Worm (Caenorhabditis elegans) whole organism, L1 larva: ENCODE data around the gene aagr-1.

Experiments
- C04F5.9 ChIP-seq: sonication (generic microtip); optimal IDR thresholded peaks from 2 replicates; lab custom pipeline; 2016; ENCODE audit warnings: missing genetic modification characterization, missing compliant biosample characterization
- C16A3.4 ChIP-seq: fragments of 150-350 bp; optimal IDR thresholded peaks from 2 replicates; lab custom pipeline; 2014; ENCODE audit warnings: missing biosample characterization, missing genetic modification characterization
- C34B4.2 ChIP-seq: sonication (generic microtip); optimal IDR thresholded peaks from 2 replicates; lab custom pipeline; 2017; ENCODE audit warnings: mild to moderate bottlenecking, missing genetic modification characterization, missing compliant biosample characterization
- F16B12.6 ChIP-seq: fragments of 150-350 bp; optimal IDR thresholded peaks from 2 replicates; lab custom pipeline; 2014; ENCODE audit warnings: missing biosample characterization, missing genetic modification characterization
- aly-2 ChIP-seq: fragments of 150-350 bp; optimal IDR thresholded peaks from 2 replicates; lab custom pipeline; 2014; ENCODE audit warnings: missing biosample characterization, missing genetic modification characterization
- ceh-8 ChIP-seq: fragments of 200-800 bp; sonication (Bioruptor generic); optimal IDR thresholded peaks from 2 replicates; lab custom pipeline; 2018; ENCODE audit warnings: mild to moderate bottlenecking, missing genetic modification characterization, moderate library complexity, missing compliant biosample characterization
- ceh-88 ChIP-seq: fragments of 200-800 bp; sonication (Bioruptor generic); IDR thresholded peaks from 2 replicates; pipeline ENCODE4 v1.3.6; 2022; ENCODE audit warnings: missing genetic modification characterization, missing compliant biosample characterization
- ceh-90 ChIP-seq: sonication (generic microtip); optimal IDR thresholded peaks from 2 replicates; lab custom pipeline; 2016; ENCODE audit warnings: missing genetic modification characterization, missing compliant biosample characterization
- dsc-1 ChIP-seq: sonication (generic microtip); optimal IDR thresholded peaks from 2 replicates; lab custom pipeline; 2016; ENCODE audit warnings: mild to moderate bottlenecking, missing genetic modification characterization, missing compliant biosample characterization
- efl-3 ChIP-seq: fragments of 200-800 bp; sonication (Bioruptor generic); optimal IDR thresholded peaks from 2 replicates; lab custom pipeline; 2018; ENCODE audit warnings: mild to moderate bottlenecking, missing genetic modification characterization, missing compliant biosample characterization
- egl-13 ChIP-seq: sonication (generic microtip); optimal IDR thresholded peaks from 2 replicates; lab custom pipeline; 2016; ENCODE audit warnings: missing genotype, missing genetic modification reagents, missing genetic modification characterization, missing compliant biosample characterization
- egl-27 ChIP-seq, 2 experiments: fragments of 150-350 bp in 1 of 2; sonication (generic microtip); optimal IDR thresholded peaks; 3 replicates each; lab custom pipeline; 2017 to 2018; ENCODE audit warnings: missing biosample characterization in 2 of 2, missing genetic modification characterization in 2 of 2, missing genetic modification reagents in 2 of 2
- elt-2 ChIP-seq: sonication (generic microtip); optimal IDR thresholded peaks from 2 replicates; lab custom pipeline; 2016; ENCODE audit warnings: missing genetic modification characterization, mild to moderate bottlenecking, inconsistent platforms, missing compliant biosample characterization, missing genetic modification reagents
- ets-5 ChIP-seq: fragments of 200-800 bp; sonication (Bioruptor generic); IDR thresholded peaks from 2 replicates; pipeline ENCODE4 v1.3.6; 2022; ENCODE audit warnings: missing genetic modification characterization, missing compliant biosample characterization
- fkh-10 ChIP-seq: sonication (generic microtip); optimal IDR thresholded peaks from 2 replicates; lab custom pipeline; 2017; ENCODE audit warnings: missing biosample characterization, missing genetic modification reagents, missing genetic modification characterization
- fkh-4 ChIP-seq: sonication (generic microtip); optimal IDR thresholded peaks from 2 replicates; lab custom pipeline; 2016; ENCODE audit warnings: missing compliant biosample characterization, missing genetic modification characterization, borderline replicate concordance
- grh-1 ChIP-seq: fragments of 200-800 bp; sonication (Bioruptor generic); IDR thresholded peaks from 2 replicates; pipeline ENCODE4 v1.3.6; 2022; ENCODE audit warnings: missing genetic modification reagents, missing genetic modification characterization, missing compliant biosample characterization
- hpl-2 ChIP-seq: fragments of 150-350 bp; optimal IDR thresholded peaks from 2 replicates; lab custom pipeline; 2014; ENCODE audit warnings: missing biosample characterization, missing genetic modification reagents, missing genetic modification characterization
- isw-1 ChIP-seq: fragments of 200-800 bp; sonication (Bioruptor generic); IDR thresholded peaks from 2 replicates; pipeline ENCODE4 v1.3.6; 2022; ENCODE audit warnings: missing genetic modification characterization, missing compliant biosample characterization
- jun-1 ChIP-seq: fragments of 150-350 bp; optimal IDR thresholded peaks from 2 replicates; lab custom pipeline; 2014; ENCODE audit warnings: missing biosample characterization, missing genetic modification reagents, missing genetic modification characterization
- lin-13 ChIP-seq: fragments of 150-350 bp; optimal IDR thresholded peaks from 2 replicates; lab custom pipeline; 2014; ENCODE audit warnings: missing biosample characterization, missing genetic modification reagents, missing genetic modification characterization
- lin-15B ChIP-seq: fragments of 150-350 bp; sonication (generic microtip); optimal IDR thresholded peaks from 3 replicates; lab custom pipeline; 2014; ENCODE audit warnings: missing biosample characterization, missing genetic modification characterization
- lin-35 ChIP-seq, 2 experiments: fragments of 150-350 bp; optimal IDR thresholded peaks; 2 replicates each; lab custom pipeline; 2014; ENCODE audit warnings: missing biosample characterization in 2 of 2, missing genetic modification characterization in 2 of 2, missing genetic modification reagents in 2 of 2
- lin-39 ChIP-seq: fragments of 150-350 bp; optimal IDR thresholded peaks from 2 replicates; lab custom pipeline; 2014; ENCODE audit warnings: missing biosample characterization, missing genetic modification reagents, missing genetic modification characterization
- mab-9 ChIP-seq: fragments of 200-800 bp; sonication (Bioruptor generic); IDR thresholded peaks from 2 replicates; pipeline ENCODE4 v1.3.6; 2022; ENCODE audit warnings: missing genetic modification reagents, missing genetic modification characterization, missing compliant biosample characterization
- nhr-11 ChIP-seq: fragments of 150-350 bp; optimal IDR thresholded peaks from 2 replicates; lab custom pipeline; 2014; ENCODE audit warnings: missing biosample characterization, missing genetic modification characterization
- nhr-12 ChIP-seq: sonication (generic microtip); optimal IDR thresholded peaks from 2 replicates; lab custom pipeline; 2017; ENCODE audit warnings: missing biosample characterization, missing genetic modification characterization
- nhr-20 ChIP-seq: sonication (generic microtip); optimal IDR thresholded peaks from 2 replicates; lab custom pipeline; 2016; ENCODE audit warnings: mild to moderate bottlenecking, missing genetic modification characterization, missing compliant biosample characterization
- nhr-28 ChIP-seq: fragments of 150-350 bp; optimal IDR thresholded peaks from 2 replicates; lab custom pipeline; 2014; ENCODE audit warnings: missing biosample characterization, missing genetic modification characterization
- nhr-47 ChIP-seq: sonication (generic microtip); optimal IDR thresholded peaks from 2 replicates; lab custom pipeline; 2016; ENCODE audit warnings: mild to moderate bottlenecking, missing genetic modification characterization, moderate library complexity, missing compliant biosample characterization
- nhr-71 ChIP-seq: sonication (generic microtip); optimal IDR thresholded peaks from 2 replicates; lab custom pipeline; 2016; ENCODE audit warnings: mild to moderate bottlenecking, missing genetic modification characterization, moderate library complexity, missing compliant biosample characterization
- nhr-85 ChIP-seq: sonication (generic microtip); peaks from one replicate; lab custom pipeline; 2016; ENCODE audit warnings: missing genetic modification characterization, inconsistent platforms, missing compliant biosample characterization
- pax-3 ChIP-seq: fragments of 200-800 bp; sonication (Bioruptor generic); optimal IDR thresholded peaks from 2 replicates; lab custom pipeline; 2018; ENCODE audit warnings: mild to moderate bottlenecking, missing genetic modification characterization, moderate library complexity, missing compliant biosample characterization
- pqm-1 ChIP-seq: sonication (generic microtip); optimal IDR thresholded peaks from 3 replicates; lab custom pipeline; 2017; ENCODE audit warnings: missing biosample characterization, missing genetic modification characterization
- rnt-1 ChIP-seq: sonication (generic microtip); optimal IDR thresholded peaks from 2 replicates; lab custom pipeline; 2016; ENCODE audit warnings: mild to moderate bottlenecking, missing genetic modification characterization, moderate library complexity, missing compliant biosample characterization
- skn-1 ChIP-seq: fragments of 150-350 bp; optimal IDR thresholded peaks from 2 replicates; lab custom pipeline; 2014; ENCODE audit warnings: missing biosample characterization, missing genetic modification characterization
- snpc-4 ChIP-seq: fragments of 150-350 bp; optimal IDR thresholded peaks from 2 replicates; lab custom pipeline; 2014; ENCODE audit warnings: missing biosample characterization, missing genetic modification characterization
- swsn-7 ChIP-seq: sonication (generic microtip); optimal IDR thresholded peaks from 2 replicates; lab custom pipeline; 2016; ENCODE audit warnings: missing genetic modification characterization, missing compliant biosample characterization
- tbx-2 ChIP-seq: sonication (generic microtip); optimal IDR thresholded peaks from 2 replicates; lab custom pipeline; 2016; ENCODE audit warnings: missing genetic modification characterization, missing compliant biosample characterization
- unc-30 ChIP-seq: sonication (generic microtip); optimal IDR thresholded peaks from 2 replicates; lab custom pipeline; 2017; ENCODE audit warnings: missing biosample characterization, missing genetic modification characterization
- unc-62 ChIP-seq: fragments of 150-350 bp; optimal IDR thresholded peaks from 2 replicates; lab custom pipeline; 2014; ENCODE audit warnings: missing biosample characterization, missing genetic modification reagents, missing genetic modification characterization
- unc-86 ChIP-seq: sonication (generic microtip); optimal IDR thresholded peaks from 2 replicates; lab custom pipeline; 2016; ENCODE audit warnings: missing genetic modification characterization, missing compliant biosample characterization
- vab-15 ChIP-seq: sonication (generic microtip); optimal IDR thresholded peaks from 2 replicates; lab custom pipeline; 2017; ENCODE audit warnings: missing genotype, mild to moderate bottlenecking, missing genetic modification characterization, missing compliant biosample characterization
- zag-1 ChIP-seq: fragments of 150-350 bp; optimal IDR thresholded peaks from 2 replicates; lab custom pipeline; 2014; ENCODE audit warnings: missing biosample characterization, missing genetic modification characterization
- zip-4 ChIP-seq: fragments of 200-800 bp; sonication (Bioruptor generic); optimal IDR thresholded peaks from 2 replicates; lab custom pipeline; 2018; ENCODE audit warnings: mild to moderate bottlenecking, missing genetic modification characterization, moderate library complexity, missing compliant biosample characterization
- ztf-11 ChIP-seq, 2 experiments: sonication (generic microtip); optimal IDR thresholded peaks; 2 replicates each; lab custom pipeline; 2016 to 2017; ENCODE audit warnings: missing genetic modification characterization in 2 of 2, missing biosample characterization in 1 of 2, missing compliant biosample characterization in 1 of 2
- ztf-4 ChIP-seq: fragments of 150-350 bp; optimal IDR thresholded peaks from 2 replicates; lab custom pipeline; 2014; ENCODE audit warnings: missing biosample characterization, missing genetic modification characterization

aagr-1 gene

DNA sequence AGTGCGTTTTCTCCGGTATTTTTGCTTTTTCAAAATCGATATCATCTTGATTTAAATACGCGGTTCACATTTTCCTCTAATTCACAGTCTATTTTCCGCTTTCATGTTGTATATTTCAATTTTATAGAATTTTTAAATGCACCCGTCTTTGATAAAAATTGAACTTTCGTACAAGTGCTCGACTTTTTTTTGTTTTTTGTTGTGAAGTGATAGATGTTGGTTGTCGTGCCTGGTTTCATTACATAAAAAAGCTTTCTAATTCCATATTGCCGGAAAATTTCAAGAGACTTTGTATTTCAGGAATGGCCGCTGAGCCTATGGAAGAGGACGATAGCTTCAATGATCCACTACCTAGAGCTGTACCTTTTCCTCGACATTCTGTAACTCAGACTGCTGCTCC is 3.2 kb upstream of the aagr-1 start, which contains the start of gene D2096.12:
D2096.12 (plus strand) TSS at position 301 of the 400 bp plus-strand sequence.
- no peak for TF ChIP-seq snpc-4 (tag; lab: Kevin White, UChicago)
- no peak for TF ChIP-seq C34B4.2 (tag; lab: Kevin White, UChicago)
- TF ChIP-seq rnt-1 (tag; lab: Kevin White, UChicago) = no peak
- TF ChIP-seq lin-39 = no peak

DNA sequence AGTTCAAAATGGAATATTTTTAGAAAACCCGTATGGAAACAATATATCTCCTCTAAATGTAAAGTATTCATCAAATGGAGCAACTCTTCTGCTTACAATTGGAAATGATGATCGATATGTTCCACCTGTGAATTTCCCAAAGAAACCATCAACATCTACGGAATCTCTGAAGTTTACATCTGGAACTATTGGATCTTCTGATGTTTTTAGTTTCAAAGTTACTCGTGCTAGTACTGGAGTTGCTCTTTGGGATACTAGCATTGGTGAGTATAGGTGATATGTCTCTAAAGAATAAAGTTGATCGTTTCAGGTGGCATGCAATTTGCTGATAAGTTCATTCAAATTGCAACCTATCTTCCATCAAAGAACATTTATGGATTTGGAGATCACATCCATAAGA is 1.6 kb downstream of the aagr-1 start:
- TF ChIP-seq nhr-11 (tag; lab: Kevin White, UChicago) (no peak), grh-1 (GFP tag; lab: Robert Waterston, UW) (no peak), swsn-7 (no peak), lin-35 (GFP tag; optimal IDR thresholded peaks at IDR 0.05; lab: Kevin White, UChicago) (no peak), nhr-71 (tag; lab: Kevin White, UChicago) (no peak), lin-15B (no peak), C04F5.9 (no peak), unc-86 (tag; lab: Kevin White, UChicago) (no peak), pax-3 (tag; lab: Kevin White, UChicago) (no peak), nhr-28 (no peak), dsc-1 (tag; lab: Kevin White, UChicago) (no peak), skn-1 (tag; lab: Kevin White, UChicago) (no peak), efl-3 (no peak), jun-1 (no peak), mab-9 (GFP tag; lab: Robert Waterston, UW) (no peak), ceh-88 (GFP tag; lab: Robert Waterston, UW) (no peak), unc-62 (GFP tag; lab: Kevin White, UChicago) (no peak), nhr-20 (no peak), nhr-85 (no peak), ceh-8 (GFP tag; lab: Kevin White, UChicago) (no peak)
- TF ChIP-seq, all 84 proteins: peak for 0

- TF ChIP-seq egl-13 (tag; lab: Kevin White, UChicago) (no peak), hpl-2 (GFP tag; lab: Kevin White, UChicago) (no peak), fkh-4 (tag; lab: Kevin White, UChicago) (no peak), ztf-4 (no peak), nhr-11 (tag; lab: Kevin White, UChicago) (no peak), aly-2 (no peak), unc-30 (no peak), fkh-10 (GFP tag; lab: Kevin White, UChicago) (no peak), isw-1 (GFP tag; lab: Robert Waterston, UW) (no peak), lin-13 (GFP tag; lab: Kevin White, UChicago) (no peak)
- TF ChIP-seq, all 84 proteins: peak for 0
Measured at ce11 chrIV:8369135-8369534, 2.8 kb downstream of the aagr-1 start, which contains the start of gene D2096.6. TSS of gene D2096.6 (minus strand) at chrIV:8369235.

ce11 chrIV:8375381-8375780 is 9.1 kb downstream of the aagr-1 start:
- TF ChIP-seq egl-27 (tag; optimal IDR thresholded peaks at IDR 0.05; lab: Kevin White, UChicago) = peak in 1 of 2 experiments; percentile 2
- peak; percentile 81 for TF ChIP-seq nhr-85
- no peak for TF ChIP-seq ceh-8 (GFP tag; lab: Kevin White, UChicago)
- TF ChIP-seq zip-4 (GFP tag; lab: Kevin White, UChicago) = peak; percentile 44
- TF ChIP-seq elt-2 (tag; lab: Kevin White, UChicago) = peak; percentile 50
- TF ChIP-seq C34B4.2 (tag; lab: Kevin White, UChicago) = no peak
- peak; percentile 85 for TF ChIP-seq nhr-47 (tag; lab: Kevin White, UChicago)
- TF ChIP-seq nhr-20 = peak; percentile 91
- peak in 1 of 2 experiments; percentile 27 for TF ChIP-seq ztf-11 (tag; optimal IDR thresholded peaks at IDR 0.05; lab: Kevin White, UChicago)
- TF ChIP-seq unc-62 (GFP tag; lab: Kevin White, UChicago) = no peak
- TF ChIP-seq ztf-4 = peak; percentile 53
- peak; percentile 20 for TF ChIP-seq F16B12.6
- no peak for TF ChIP-seq zag-1 (tag; lab: Kevin White, UChicago)
- TF ChIP-seq nhr-71 (tag; lab: Kevin White, UChicago) = peak; percentile 91
- TF ChIP-seq fkh-10 (GFP tag; lab: Kevin White, UChicago) = no peak
- peak; percentile 59 for TF ChIP-seq vab-15 (tag; lab: Kevin White, UChicago)
- TF ChIP-seq ceh-88 (GFP tag; lab: Robert Waterston, UW) = peak; percentile 63
- no peak for TF ChIP-seq nhr-12 (tag; lab: Kevin White, UChicago)
- peak; percentile 51 for TF ChIP-seq snpc-4 (tag; lab: Kevin White, UChicago)
- peak; percentile 25 for TF ChIP-seq unc-86 (tag; lab: Kevin White, UChicago)
- peak; percentile 19 for TF ChIP-seq jun-1
- TF ChIP-seq tbx-2 (tag; lab: Kevin White, UChicago) = peak; percentile 76
- TF ChIP-seq pqm-1 (tag; lab: Kevin White, UChicago) = no peak
- TF ChIP-seq C16A3.4 (tag; lab: Kevin White, UChicago) = peak; percentile 87
- TF ChIP-seq ceh-90 (tag; lab: Kevin White, UChicago) = no peak
- TF ChIP-seq grh-1 (GFP tag; lab: Robert Waterston, UW) = 0 out of 2 replicates have a peak, but pooled peaks have one; percentile 11
- no peak for TF ChIP-seq ets-5 (GFP tag; lab: Robert Waterston, UW)
